Worm (Caenorhabditis elegans): ENCODE data around the gene B0281.3.

The B0281.3 gene

DNA sequence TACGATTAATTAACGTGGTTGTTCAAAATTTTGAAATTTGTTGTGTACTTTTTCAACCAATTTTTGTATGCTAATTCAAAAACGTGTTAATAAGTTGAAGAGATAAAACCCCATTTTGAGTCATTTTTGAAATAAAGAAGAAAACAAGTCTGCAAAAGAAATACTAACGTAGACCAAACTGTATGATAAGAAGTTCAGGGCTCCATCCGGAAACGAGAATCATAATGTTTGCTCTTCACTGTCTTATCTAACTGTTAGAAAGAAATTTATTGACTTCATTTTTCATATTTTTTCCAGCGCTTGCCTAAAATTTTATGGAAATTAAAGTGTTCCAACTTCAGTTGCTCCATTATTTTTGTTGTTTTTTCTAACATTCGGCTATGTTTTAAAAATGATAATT lies 1.3 kb upstream of the B0281.3 start:
- no peak for TF ChIP-seq syd-9 (tag; optimal IDR thresholded peaks at IDR 0.05)
- TF ChIP-seq ceh-34 (tag; optimal IDR thresholded peaks at IDR 0.05), result no peak
- no peak for TF ChIP-seq pat-9 (tag; optimal IDR thresholded peaks at IDR 0.05)
- TF ChIP-seq T23F11.4 (GFP tag; optimal IDR thresholded peaks at IDR 0.05), result no peak

DNA sequence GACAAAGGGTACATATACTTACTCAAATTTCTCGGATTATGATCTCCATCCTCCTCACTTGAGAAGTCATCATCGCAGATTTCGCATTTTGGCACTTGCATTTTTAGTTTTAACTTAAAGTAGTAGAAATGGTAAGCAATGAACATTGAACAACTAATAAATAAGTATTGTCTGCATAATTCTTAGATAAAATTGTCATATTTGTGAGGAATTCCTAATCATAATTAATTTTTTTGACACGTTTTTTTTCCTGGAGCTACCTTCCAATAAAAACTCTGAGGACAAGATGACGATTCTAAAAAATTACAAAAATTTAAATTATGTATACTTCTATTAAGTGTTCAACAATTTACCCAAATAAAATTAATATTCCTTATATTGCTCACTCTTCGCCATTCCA lies 5.9 kb downstream of the B0281.3 start, which contains the start of the genes trim-21 and B0281.1:
TSS of gene trim-21 (minus strand) at position 101 of the 400 bp plus-strand sequence.
TSS of gene B0281.1 (plus strand) at position 321 of the 400 bp plus-strand sequence.
- TF ChIP-seq zip-5 (tag; optimal IDR thresholded peaks at IDR 0.05), result no peak
- TF ChIP-seq ref-2 (tag; optimal IDR thresholded peaks at IDR 0.05), result no peak
- no peak for TF ChIP-seq hlh-6 (tag; optimal IDR thresholded peaks at IDR 0.05)
- TF ChIP-seq tbx-2 (tag; optimal IDR thresholded peaks at IDR 0.05), result no peak

DNA sequence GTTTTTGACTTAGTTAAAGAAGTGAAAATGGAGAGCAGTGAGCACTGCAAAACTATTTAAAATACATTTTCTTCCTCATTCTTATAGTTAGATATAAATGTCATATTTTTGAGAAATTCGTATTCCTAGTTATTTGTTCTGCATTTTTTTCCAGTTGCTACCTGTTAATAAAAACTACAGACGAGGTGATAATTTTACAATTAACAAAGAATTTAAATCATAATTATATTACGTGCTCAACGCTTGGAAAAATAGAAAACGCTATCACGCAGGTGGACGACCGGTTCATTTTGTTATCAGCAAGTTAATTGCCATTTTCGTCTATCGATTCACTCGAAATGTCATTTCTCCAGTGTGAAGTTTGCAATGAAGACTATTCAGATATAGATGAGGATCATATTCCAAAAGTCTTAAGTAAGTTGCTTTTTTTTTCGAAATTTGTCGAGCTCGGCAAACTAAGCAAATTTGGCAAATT lies 11.1 kb downstream of the B0281.3 start, which contains the start of the genes ZK1240.5 and ZK1240.9:
TSS of gene ZK1240.5 (minus strand) at position 51 of the 475 bp plus-strand sequence.
TSS of gene ZK1240.9 (plus strand) at position 307 of the 475 bp plus-strand sequence.
- TF ChIP-seq lim-6 (tag; optimal IDR thresholded peaks at IDR 0.05) (no peak), ceh-22 (tag; optimal IDR thresholded peaks at IDR 0.05) (no peak), mec-3 (tag; optimal IDR thresholded peaks at IDR 0.05; ENCODE audit: borderline replicate concordance) (no peak), C08G9.2 (tag; optimal IDR thresholded peaks at IDR 0.05) (no peak), fkh-10 (GFP tag; optimal IDR thresholded peaks at IDR 0.05) (no peak), dve-1 (tag; optimal IDR thresholded peaks at IDR 0.05) (no peak), hlh-15 (tag; optimal IDR thresholded peaks at IDR 0.05) (no peak), nfya-1 (tag; optimal IDR thresholded peaks at IDR 0.05) (no peak), eyg-1 (tag; optimal IDR thresholded peaks at IDR 0.05) (no peak), K09A11.1 (tag; optimal IDR thresholded peaks at IDR 0.05; ENCODE audit: insufficient read depth) (no peak), ceh-19 (GFP tag; optimal IDR thresholded peaks at IDR 0.05) (no peak), F13H6.1 (tag; optimal IDR thresholded peaks at IDR 0.05) (no peak), odd-2 (tag; optimal IDR thresholded peaks at IDR 0.05) (no peak), sox-2 (GFP tag; IDR thresholded peaks at IDR 0.05) (no peak), fkh-6 (tag; optimal IDR thresholded peaks at IDR 0.05) (no peak)

DNA sequence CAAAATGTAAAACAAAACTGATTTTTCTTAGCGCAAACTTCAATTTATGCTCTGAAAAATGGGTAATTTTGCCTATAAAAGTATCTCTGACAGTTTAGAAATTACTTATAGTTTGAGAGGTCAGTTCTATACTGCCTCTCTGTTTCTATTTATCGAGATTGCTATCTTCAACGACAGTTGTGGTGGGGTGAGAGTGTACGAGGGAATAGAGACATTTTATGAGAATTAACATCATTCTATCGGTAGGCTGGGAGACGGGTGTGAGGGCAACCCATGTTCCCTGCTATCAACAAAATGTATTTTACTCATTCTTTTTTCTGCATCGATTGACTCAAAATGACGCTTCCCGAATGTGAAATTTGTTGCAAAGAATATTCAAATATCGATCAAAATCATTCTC lies 13.3 kb downstream of the B0281.3 start, which contains the start of gene ZK1240.3:
TSS of gene ZK1240.3 (plus strand) at position 238 of the 400 bp plus-strand sequence.
- TF ChIP-seq elt-2 (tag; optimal IDR thresholded peaks at IDR 0.05), result peak; percentile 17
- no peak for TF ChIP-seq ceh-48 (tag; optimal IDR thresholded peaks at IDR 0.05)

DNA sequence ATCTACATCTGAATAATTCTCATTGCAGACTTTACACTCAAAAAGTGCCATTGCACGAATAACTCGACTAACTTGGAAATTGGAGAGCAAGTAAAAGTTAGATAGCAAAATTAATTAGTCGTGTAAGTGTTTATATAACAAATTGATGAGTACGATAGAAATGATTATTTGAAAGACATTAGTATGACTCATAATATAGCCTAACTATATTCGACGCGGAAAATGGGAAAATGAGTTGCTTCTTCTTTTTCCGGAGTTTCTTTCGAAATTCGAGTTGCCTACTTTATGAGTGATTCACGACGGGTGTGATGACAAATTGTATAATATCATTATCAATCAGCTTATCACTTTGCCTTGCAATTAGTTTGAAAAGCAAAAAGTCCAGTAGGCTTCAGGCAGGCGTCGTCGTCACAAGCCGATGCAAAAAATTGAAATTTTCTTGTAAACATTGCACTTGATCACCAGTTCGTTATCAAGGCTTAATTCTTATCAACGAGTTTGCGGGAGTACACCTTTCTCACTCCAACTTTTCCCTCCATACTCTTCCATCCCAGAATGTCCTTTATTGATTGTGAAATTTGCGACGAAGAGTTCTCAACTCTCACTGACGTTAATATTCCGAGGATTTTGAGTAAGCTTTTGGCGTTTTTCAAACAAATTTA lies 16.1 kb downstream of the B0281.3 start, which contains the start of the genes ZK1240.6 and ZK1240.2:
TSS of gene ZK1240.6 (minus strand) at position 51 of the 662 bp plus-strand sequence.
TSS of gene ZK1240.2 (plus strand) at position 520 of the 662 bp plus-strand sequence.
- TF ChIP-seq ceh-24 (tag; optimal IDR thresholded peaks at IDR 0.05), result no peak
- TF ChIP-seq nfya-1 (tag; optimal IDR thresholded peaks at IDR 0.05), result no peak
- no peak for TF ChIP-seq odd-2 (tag; optimal IDR thresholded peaks at IDR 0.05)
- TF ChIP-seq ceh-14 (tag; optimal IDR thresholded peaks at IDR 0.05), result no peak

DNA sequence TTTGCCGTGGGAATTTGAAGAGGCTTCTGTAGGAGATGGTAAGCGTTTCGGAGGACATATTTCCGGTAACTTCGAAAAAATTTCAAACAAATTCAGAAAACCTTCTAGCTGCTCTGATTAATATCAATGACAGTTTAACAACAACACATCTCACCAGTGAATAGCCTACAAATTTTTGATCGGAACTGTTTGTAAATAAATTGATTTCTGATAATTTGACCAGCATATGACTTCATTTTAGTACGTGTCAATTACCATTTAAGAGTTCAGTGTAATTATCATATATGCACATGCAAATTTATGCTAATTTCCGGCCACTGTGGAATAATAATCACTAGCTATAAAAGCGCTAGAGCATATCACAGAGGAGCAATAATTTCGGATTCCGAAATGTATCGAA lies 18.1 kb downstream of the B0281.3 start, which contains the start of gene ZK1240.11:
TSS of gene ZK1240.11 (plus strand) at position 301 of the 400 bp plus-strand sequence.
- TF ChIP-seq F13H6.1 (tag; optimal IDR thresholded peaks at IDR 0.05) (no peak), unc-42 (tag; optimal IDR thresholded peaks at IDR 0.05) (no peak), madf-2 (tag; optimal IDR thresholded peaks at IDR 0.05) (no peak), nhr-11 (tag; optimal IDR thresholded peaks at IDR 0.05) (no peak), ceh-18 (tag; optimal IDR thresholded peaks at IDR 0.05) (no peak), ref-2 (tag; optimal IDR thresholded peaks at IDR 0.05) (no peak), Y22D7AL.16 (tag; optimal IDR thresholded peaks at IDR 0.05) (no peak), pag-3 (tag; optimal IDR thresholded peaks at IDR 0.05; ENCODE audit: borderline replicate concordance) (no peak), rnt-1 (tag; optimal IDR thresholded peaks at IDR 0.05) (no peak), dmd-4 (tag; optimal IDR thresholded peaks at IDR 0.05; ENCODE audit: borderline replicate concordance) (no peak), pros-1 (tag; optimal IDR thresholded peaks at IDR 0.05) (no peak), T23F11.4 (GFP tag; optimal IDR thresholded peaks at IDR 0.05) (no peak), elt-2 (tag; optimal IDR thresholded peaks at IDR 0.05) (no peak)

Measured in whole organism, late embryonic.